Worm (Caenorhabditis elegans) whole organism, L3 larva: ENCODE measurements around the gene C29F5.8.
A peak's percentile ranks its signal among the peaks of the same experiment; 100 is the strongest.

ENCODE experiments used
- R02D3.7 ChIP-seq: fragments of 150-350 bp; optimal IDR thresholded peaks from 2 replicates; lab custom pipeline; 2014; ENCODE audit warnings: missing biosample characterization, missing genetic modification characterization
- ZK546.5 ChIP-seq: sonication (generic microtip); optimal IDR thresholded peaks from 2 replicates; lab custom pipeline; 2017; ENCODE audit warnings: missing biosample characterization, missing genetic modification characterization
- ama-1 ChIP-seq: fragments of 150-350 bp; optimal IDR thresholded peaks from 2 replicates; lab custom pipeline; 2018
- ceh-16 ChIP-seq: sonication (generic microtip); optimal IDR thresholded peaks from 2 replicates; lab custom pipeline; 2017; ENCODE audit warnings: missing biosample characterization, missing genetic modification characterization
- ceh-28 ChIP-seq: fragments of 150-350 bp; optimal IDR thresholded peaks from 2 replicates; lab custom pipeline; 2014; ENCODE audit warnings: missing biosample characterization, missing genetic modification reagents, missing genetic modification characterization
- ceh-82 ChIP-seq: fragments of 150-350 bp; optimal IDR thresholded peaks from 2 replicates; lab custom pipeline; 2014; ENCODE audit warnings: missing biosample characterization, missing genetic modification characterization
- ceh-9 ChIP-seq: sonication (generic microtip); optimal IDR thresholded peaks from 2 replicates; lab custom pipeline; 2018; ENCODE audit warnings: missing biosample characterization, missing genetic modification characterization
- egl-27 ChIP-seq: sonication (generic microtip); optimal IDR thresholded peaks from 4 replicates; lab custom pipeline; 2017; ENCODE audit warnings: missing biosample characterization, missing genetic modification reagents, missing genetic modification characterization
- egl-5 ChIP-seq: fragments of 150-350 bp; optimal IDR thresholded peaks from 2 replicates; lab custom pipeline; 2017; ENCODE audit warnings: missing biosample characterization, missing genetic modification reagents, missing genetic modification characterization, inconsistent platforms
- elt-1 ChIP-seq: fragments of 150-350 bp; optimal IDR thresholded peaks from 2 replicates; lab custom pipeline; 2014; ENCODE audit warnings: missing biosample characterization, missing genetic modification characterization
- elt-3 ChIP-seq, 3 experiments: fragments of 150-350 bp in 1 of 3; sonication (generic microtip) in 2 of 3; optimal IDR thresholded peaks; 2 replicates in 2 of 3; 4 replicates in 1 of 3; lab custom pipeline; 2014 to 2017; ENCODE audit warnings: missing biosample characterization in 3 of 3, missing genetic modification characterization in 3 of 3
- fkh-10 ChIP-seq: sonication (generic microtip); optimal IDR thresholded peaks from 2 replicates; lab custom pipeline; 2017; ENCODE audit warnings: missing biosample characterization, missing genetic modification reagents, missing genetic modification characterization
- lin-15B ChIP-seq: fragments of 150-350 bp; optimal IDR thresholded peaks from 2 replicates; lab custom pipeline; 2014; ENCODE audit warnings: missing biosample characterization, missing genetic modification characterization
- lin-39 ChIP-seq: fragments of 150-350 bp; optimal IDR thresholded peaks from 2 replicates; lab custom pipeline; 2018; ENCODE audit warnings: missing biosample characterization, missing genetic modification reagents, missing genetic modification characterization
- mdl-1 ChIP-seq: fragments of 150-350 bp; optimal IDR thresholded peaks from 2 replicates; lab custom pipeline; 2014; ENCODE audit warnings: missing biosample characterization, missing genetic modification characterization
- nfya-1 ChIP-seq: sonication (generic microtip); optimal IDR thresholded peaks from 2 replicates; lab custom pipeline; 2017; ENCODE audit warnings: missing genetic modification characterization, mild to moderate bottlenecking, missing compliant biosample characterization, antibody characterized with exemption, moderate library complexity; ENCODE audit not compliant: insufficient read depth
- nhr-11 ChIP-seq: fragments of 150-350 bp; optimal IDR thresholded peaks from 2 replicates; lab custom pipeline; 2014; ENCODE audit warnings: missing biosample characterization, missing genetic modification characterization
- nhr-23 ChIP-seq: fragments of 150-350 bp; optimal IDR thresholded peaks from 2 replicates; lab custom pipeline; 2014; ENCODE audit warnings: missing biosample characterization, missing genetic modification reagents, missing genetic modification characterization
- nhr-28 ChIP-seq: fragments of 150-350 bp; optimal IDR thresholded peaks from 2 replicates; lab custom pipeline; 2014; ENCODE audit warnings: missing biosample characterization, missing genetic modification characterization
- nhr-43 ChIP-seq: sonication (generic microtip); optimal IDR thresholded peaks from 2 replicates; lab custom pipeline; 2016; ENCODE audit warnings: mild to moderate bottlenecking, missing genetic modification characterization, missing compliant biosample characterization; ENCODE audit not compliant: poor library complexity, severe bottlenecking
- nhr-67 ChIP-seq: fragments of 150-350 bp; optimal IDR thresholded peaks from 2 replicates; lab custom pipeline; 2014; ENCODE audit warnings: missing biosample characterization, missing genetic modification characterization
- nhr-76 ChIP-seq: fragments of 150-350 bp; sonication (generic microtip); optimal IDR thresholded peaks from 5 replicates; lab custom pipeline; 2014; ENCODE audit warnings: missing biosample characterization, missing genetic modification characterization
- nhr-77 ChIP-seq: fragments of 150-350 bp; optimal IDR thresholded peaks from 2 replicates; lab custom pipeline; 2014; ENCODE audit warnings: missing biosample characterization, missing genetic modification characterization
- pha-4 ChIP-seq: fragments of 150-350 bp; optimal IDR thresholded peaks from 2 replicates; lab custom pipeline; 2014; ENCODE audit warnings: missing biosample characterization, missing genetic modification reagents, missing genetic modification characterization
- pqm-1 ChIP-seq: fragments of 150-350 bp; optimal IDR thresholded peaks from 2 replicates; lab custom pipeline; 2017; ENCODE audit warnings: missing biosample characterization, missing genetic modification characterization, inconsistent platforms
- skn-1 ChIP-seq: fragments of 150-350 bp; optimal IDR thresholded peaks from 2 replicates; lab custom pipeline; 2014; ENCODE audit warnings: missing biosample characterization, missing genetic modification characterization
- tbx-2 ChIP-seq: sonication (generic microtip); optimal IDR thresholded peaks from 2 replicates; lab custom pipeline; 2016; ENCODE audit warnings: mild to moderate bottlenecking, missing genetic modification characterization, missing compliant biosample characterization

Gene C29F5.8

ce11 chrII:6292527-6292926, 13.7 kb upstream of the C29F5.8 start, which contains the start of gene nyn-3:
TSS of gene nyn-3 (minus strand) at chrII:6292627.
- no peak for TF ChIP-seq nhr-76 (tag; lab: Kevin White, UChicago)

ce11 chrII:6294261-6294660, 12.0 kb upstream of the C29F5.8 start, which contains the start of gene mps-1:
TSS of gene mps-1 (minus strand) at chrII:6294361.
- TF ChIP-seq ceh-82 (tag; lab: Kevin White, UChicago), result no peak

- TF ChIP-seq egl-5, result peak; percentile 40
- TF ChIP-seq nhr-28 (tag; lab: Kevin White, UChicago), result no peak
- TF ChIP-seq nfya-1 (tag; lab: Kevin White, UChicago), result peak; percentile 1
Observed at ce11 chrII:6303209-6303740, 3.0 kb upstream of the C29F5.8 start, which contains the start of gene C29F5.1. TSS of gene C29F5.1 (plus strand) at chrII:6303525.

ce11 chrII:6309198-6309597, 3.0 kb downstream of the C29F5.8 start, which contains the start of gene glb-10:
TSS of gene glb-10 (minus strand) at chrII:6309298.
- no peak for TF ChIP-seq lin-39
- no peak for TF ChIP-seq nhr-11 (tag; lab: Kevin White, UChicago)
- no peak for TF ChIP-seq nhr-67 (tag; lab: Kevin White, UChicago)
- TF ChIP-seq egl-5, result no peak
- no peak for TF ChIP-seq nfya-1 (tag; lab: Kevin White, UChicago)
- no peak for TF ChIP-seq elt-3 (tag; optimal IDR thresholded peaks at IDR 0.05; lab: Kevin White, UChicago)
- no peak for TF ChIP-seq ceh-9
- TF ChIP-seq ZK546.5 (tag; lab: Kevin White, UChicago), result no peak
- TF ChIP-seq nhr-76 (tag; lab: Kevin White, UChicago), result no peak
- no peak for TF ChIP-seq ama-1 (lab: Kevin White, UChicago)

- TF ChIP-seq mdl-1 (tag; lab: Kevin White, UChicago) (no peak), nhr-77 (tag; lab: Kevin White, UChicago) (no peak), nfya-1 (tag; lab: Kevin White, UChicago) (no peak), fkh-10 (GFP tag; lab: Kevin White, UChicago) (peak; percentile 27)
Observed at ce11 chrII:6311459-6311858, 5.2 kb downstream of the C29F5.8 start.

- TF ChIP-seq skn-1 (tag; lab: Kevin White, UChicago), result no peak
- no peak for TF ChIP-seq ceh-16 (tag; lab: Kevin White, UChicago)
- TF ChIP-seq nhr-67 (tag; lab: Kevin White, UChicago), result no peak
- TF ChIP-seq egl-27 (tag; lab: Kevin White, UChicago), result no peak
- TF ChIP-seq nhr-77 (tag; lab: Kevin White, UChicago), result no peak
- TF ChIP-seq ceh-9, result no peak
- TF ChIP-seq pha-4, result no peak
- no peak for TF ChIP-seq tbx-2 (tag; lab: Kevin White, UChicago)
- TF ChIP-seq nhr-43, result no peak
- no peak for TF ChIP-seq elt-1
Observed at ce11 chrII:6311888-6312287, 5.7 kb downstream of the C29F5.8 start.

- TF ChIP-seq ceh-28 (tag; lab: Kevin White, UChicago) (peak; percentile 79), lin-15B (tag; lab: Kevin White, UChicago) (peak; percentile 62), pqm-1 (tag; lab: Kevin White, UChicago) (peak; percentile 44), nfya-1 (tag; lab: Kevin White, UChicago) (peak; percentile 63), tbx-2 (tag; lab: Kevin White, UChicago) (no peak), pha-4 (peak; percentile 71), R02D3.7 (tag; lab: Kevin White, UChicago) (no peak), nhr-23 (tag; lab: Kevin White, UChicago) (peak; percentile 44), nhr-43 (no peak)
- TF ChIP-seq, all 47 proteins: peak for 6
Observed at ce11 chrII:6320655-6321388, 14.6 kb downstream of the C29F5.8 start, which contains the start of gene efr-3. TSS of gene efr-3 (minus strand) at chrII:6321159.
